Fruit fly (Drosophila melanogaster) whole organism, pupa: ENCODE data around the gene D12.

Experiments
- CG13204 ChIP-seq: fragments of 200-800 bp; sonication (Bioruptor generic); optimal IDR thresholded peaks from 2 replicates; lab custom pipeline; 2018; ENCODE audit warnings: missing biosample characterization, mild to moderate bottlenecking, missing genetic modification characterization, moderate library complexity
- CG14655 ChIP-seq: fragments of 200-800 bp; sonication (Bioruptor generic); optimal IDR thresholded peaks from 3 replicates; lab custom pipeline; 2017; ENCODE audit warnings: mild to moderate bottlenecking, missing biosample characterization, missing genetic modification reagents, missing genetic modification characterization
- CG15710 ChIP-seq: fragments of 200-800 bp; sonication (Bioruptor generic); optimal IDR thresholded peaks from 2 replicates; lab custom pipeline; 2018; ENCODE audit warnings: missing biosample characterization, mild to moderate bottlenecking, missing genetic modification characterization, moderate library complexity
- CG17806 ChIP-seq: fragments of 200-800 bp; sonication (Bioruptor generic); optimal IDR thresholded peaks from 2 replicates; lab custom pipeline; 2018; ENCODE audit warnings: missing biosample characterization, mild to moderate bottlenecking, missing genetic modification characterization, moderate library complexity
- CG32121 ChIP-seq: fragments of 200-800 bp; sonication (Bioruptor generic); IDR thresholded peaks from 2 replicates; pipeline ENCODE4 v1.3.6; 2022; ENCODE audit warnings: missing biosample characterization, missing genetic modification characterization
- D1 ChIP-seq: fragments of 200-800 bp; sonication (Bioruptor generic); optimal IDR thresholded peaks from 2 replicates; lab custom pipeline; 2018; ENCODE audit warnings: missing biosample characterization, mild to moderate bottlenecking, missing genetic modification characterization, moderate library complexity
- EcR ChIP-seq: fragments of 200-800 bp; sonication (Bioruptor generic); optimal IDR thresholded peaks from 3 replicates; lab custom pipeline; 2019; ENCODE audit warnings: missing biosample characterization, missing genetic modification characterization, mild to moderate bottlenecking, moderate library complexity, missing genetic modification reagents
- Ets98B ChIP-seq: fragments of 200-800 bp; sonication (Bioruptor generic); IDR thresholded peaks from 2 replicates; pipeline ENCODE4 v1.3.6; 2022; ENCODE audit warnings: missing biosample characterization, missing genetic modification characterization
- fd96Ca ChIP-seq: fragments of 200-800 bp; sonication (Bioruptor generic); IDR thresholded peaks from 3 replicates; pipeline ENCODE4 v1.3.6; 2022; ENCODE audit warnings: missing biosample characterization, missing genetic modification characterization
- rn ChIP-seq: fragments of 200-800 bp; sonication (Bioruptor generic); IDR thresholded peaks from 2 replicates; pipeline ENCODE4 v1.3.6; 2022; ENCODE audit warnings: missing biosample characterization, missing genetic modification characterization

- no peak for TF ChIP-seq CG13204 (GFP tag; lab: Kevin White, UChicago)
- TF ChIP-seq EcR (GFP tag; lab: Kevin White, UChicago) = no peak
- TF ChIP-seq Ets98B (GFP tag; lab: Robert Waterston, UW) = no peak
- TF ChIP-seq CG14655 = no peak
- peak; percentile 4 for TF ChIP-seq CG15710 (tag; lab: Kevin White, UChicago)
- no peak for TF ChIP-seq D1 (tag; lab: Kevin White, UChicago)
- no peak for TF ChIP-seq CG32121 (GFP tag; lab: Robert Waterston, UW)
- no peak for TF ChIP-seq rn (GFP tag; lab: Robert Waterston, UW)
- TF ChIP-seq CG17806 (tag; lab: Kevin White, UChicago) = no peak
- no peak for TF ChIP-seq fd96Ca
Observed at dm6 chr2L:8423460-8424089, 13.6 kb downstream of the D12 start.
